Fruit fly (Drosophila melanogaster): ENCODE results near the gene CG6418.

Gene CG6418

DNA sequence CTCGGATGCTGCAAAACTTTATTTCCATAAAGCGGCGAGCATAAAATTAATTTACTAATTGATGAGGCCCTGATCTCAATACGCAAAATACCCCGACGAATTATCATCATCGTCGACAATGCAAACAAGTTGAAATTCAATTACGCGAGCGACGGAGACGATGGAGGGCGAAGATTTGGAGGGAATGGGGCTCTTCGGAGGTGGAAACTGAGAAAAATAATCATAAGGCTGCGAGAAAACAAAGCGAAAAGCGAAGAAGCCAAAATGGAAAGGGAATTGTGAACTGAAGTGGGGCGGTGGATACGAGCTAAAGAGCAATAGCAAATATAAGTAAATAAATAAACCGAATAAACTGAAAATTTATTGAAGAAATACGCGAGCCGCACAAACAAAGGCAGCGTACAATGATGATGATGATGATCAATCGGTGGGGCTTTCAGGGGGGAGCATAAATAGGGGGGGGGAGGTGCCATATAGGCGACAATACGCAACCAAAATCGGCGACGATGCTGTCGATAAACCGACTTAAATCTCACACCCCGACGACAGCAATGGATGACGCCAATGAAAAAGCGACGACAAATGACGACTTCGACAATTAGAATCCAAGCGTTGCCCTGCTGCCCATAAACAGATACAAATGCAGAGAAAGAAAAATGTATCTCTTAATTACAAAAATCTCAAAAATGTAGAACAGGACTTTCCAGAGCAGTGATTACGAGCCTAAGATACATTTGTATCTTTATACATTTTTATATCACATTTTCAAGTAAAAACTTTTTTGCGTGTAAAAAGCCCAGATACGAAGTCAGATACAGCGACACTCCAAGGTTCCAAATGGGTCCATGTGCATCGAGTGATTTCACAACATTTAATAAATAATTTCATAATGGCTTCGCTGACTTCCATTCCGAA lies 40.7 kb downstream of the CG6418 start (continued):
- peak; percentile 63 for TF ChIP-seq Ada2b (GFP tag; IDR thresholded peaks at IDR 0.05)
- no peak for TF ChIP-seq CG4360 (GFP tag; IDR thresholded peaks at IDR 0.05)
- TF ChIP-seq Dip3 (GFP tag; optimal IDR thresholded peaks at IDR 0.05), result peak; percentile 18
- peak; percentile 53 for TF ChIP-seq tin (GFP tag; optimal IDR thresholded peaks at IDR 0.05)
- no peak for TF ChIP-seq sna (GFP tag; IDR thresholded peaks at IDR 0.05; ENCODE audit: partially characterized antibody)
- TF ChIP-seq nom (GFP tag; optimal IDR thresholded peaks at IDR 0.05), result peak; percentile 7
- TF ChIP-seq stc (GFP tag; IDR thresholded peaks at IDR 0.05), result peak; percentile 37; the same call in 1 of the 2 replicates
- peak; percentile 37 for TF ChIP-seq repo (GFP tag; optimal IDR thresholded peaks at IDR 0.05)
- TF ChIP-seq Mrtf (GFP tag; IDR thresholded peaks at IDR 0.05), result peak; percentile 70; the same call in 2 of the 3 replicates
- no peak for TF ChIP-seq Hand (GFP tag; optimal IDR thresholded peaks at IDR 0.05)
- peak; percentile 56 for TF ChIP-seq CG18262 (tag; optimal IDR thresholded peaks at IDR 0.05)
- TF ChIP-seq Bdp1 (GFP tag; optimal IDR thresholded peaks at IDR 0.05), result no peak
- no peak for TF ChIP-seq unc-4 (GFP tag; IDR thresholded peaks at IDR 0.05; ENCODE audit: partially characterized antibody)
- TF ChIP-seq CG32532 (GFP tag; IDR thresholded peaks at IDR 0.05), result peak; percentile 73
- peak; percentile 66 for TF ChIP-seq az2 (GFP tag; optimal IDR thresholded peaks at IDR 0.05)
- TF ChIP-seq emc (GFP tag; optimal IDR thresholded peaks at IDR 0.05), result peak; percentile 19
- TF ChIP-seq exex (tag; optimal IDR thresholded peaks at IDR 0.05), result no peak
- TF ChIP-seq CG30020 (tag; optimal IDR thresholded peaks at IDR 0.05), result no peak
- TF ChIP-seq CG9876 (GFP tag; optimal IDR thresholded peaks at IDR 0.05), result no peak
- TF ChIP-seq lov (optimal IDR thresholded peaks at IDR 0.05), result no peak
- peak; percentile 59; the same call in 1 of the 3 replicates for TF ChIP-seq lov (GFP tag; IDR thresholded peaks at IDR 0.05)
- peak; percentile 60 for TF ChIP-seq CG1647 (GFP tag; optimal IDR thresholded peaks at IDR 0.05)
- peak; percentile 25; the same call in 1 of the 2 replicates for TF ChIP-seq CG14667 (GFP tag; IDR thresholded peaks at IDR 0.05)
- TF ChIP-seq CG10979 (tag; optimal IDR thresholded peaks at IDR 0.05), result peak; percentile 59
- no peak for TF ChIP-seq CG9215 (GFP tag; IDR thresholded peaks at IDR 0.05)
- no peak for TF ChIP-seq Dfd (GFP tag; optimal IDR thresholded peaks at IDR 0.05)
- peak; percentile 44 for TF ChIP-seq CG3847 (GFP tag; IDR thresholded peaks at IDR 0.05)
- peak; percentile 43 for TF ChIP-seq HHEX (GFP tag; optimal IDR thresholded peaks at IDR 0.05)
- peak; percentile 48 for TF ChIP-seq bcd (GFP tag; optimal IDR thresholded peaks at IDR 0.05)
- peak; percentile 22 for TF ChIP-seq CG1602 (GFP tag; optimal IDR thresholded peaks at IDR 0.05)
- TF ChIP-seq MESR4 (GFP tag; optimal IDR thresholded peaks at IDR 0.05), result no peak
- TF ChIP-seq pita (GFP tag; optimal IDR thresholded peaks at IDR 0.05), result no peak
- peak; percentile 31 for TF ChIP-seq crc (GFP tag; optimal IDR thresholded peaks at IDR 0.05)
- TF ChIP-seq CG3838 (GFP tag; optimal IDR thresholded peaks at IDR 0.05), result peak; percentile 10
- no peak for TF ChIP-seq Taf1 (GFP tag; IDR thresholded peaks at IDR 0.05)
- TF ChIP-seq pb (GFP tag; optimal IDR thresholded peaks at IDR 0.05), result peak; percentile 34
- TF ChIP-seq Lpt (GFP tag; optimal IDR thresholded peaks at IDR 0.05), result no peak
- no peak for TF ChIP-seq CG15696 (tag; optimal IDR thresholded peaks at IDR 0.05)
- TF ChIP-seq CG18764 (GFP tag; optimal IDR thresholded peaks at IDR 0.05), result peak; percentile 45
- peak; percentile 26 for TF ChIP-seq CG17829 (tag; optimal IDR thresholded peaks at IDR 0.05)
- peak; percentile 43 for TF ChIP-seq Spps (tag; optimal IDR thresholded peaks at IDR 0.05)
- peak; percentile 22 for TF ChIP-seq CG2116 (GFP tag; optimal IDR thresholded peaks at IDR 0.05)
- no peak for TF ChIP-seq CG42726 (GFP tag; IDR thresholded peaks at IDR 0.05; ENCODE audit: partially characterized antibody)
- TF ChIP-seq caup (GFP tag; optimal IDR thresholded peaks at IDR 0.05; ENCODE audit: severe bottlenecking), result peak; percentile 53
- TF ChIP-seq CG6175 (GFP tag; IDR thresholded peaks at IDR 0.05), result no peak
- TF ChIP-seq ind (GFP tag; optimal IDR thresholded peaks at IDR 0.05), result peak; percentile 55
- peak; percentile 38; the same call in 1 of the 2 replicates for TF ChIP-seq Oaz (GFP tag; IDR thresholded peaks at IDR 0.05)
- no peak for TF ChIP-seq CG4617 (GFP tag; optimal IDR thresholded peaks at IDR 0.05; ENCODE audit: borderline replicate concordance)
- no peak for TF ChIP-seq ato (GFP tag; IDR thresholded peaks at IDR 0.05; ENCODE audit: partially characterized antibody)
